ENCODE assay signal across 2 fruit fly cellular contexts in the genomic region with DNA sequence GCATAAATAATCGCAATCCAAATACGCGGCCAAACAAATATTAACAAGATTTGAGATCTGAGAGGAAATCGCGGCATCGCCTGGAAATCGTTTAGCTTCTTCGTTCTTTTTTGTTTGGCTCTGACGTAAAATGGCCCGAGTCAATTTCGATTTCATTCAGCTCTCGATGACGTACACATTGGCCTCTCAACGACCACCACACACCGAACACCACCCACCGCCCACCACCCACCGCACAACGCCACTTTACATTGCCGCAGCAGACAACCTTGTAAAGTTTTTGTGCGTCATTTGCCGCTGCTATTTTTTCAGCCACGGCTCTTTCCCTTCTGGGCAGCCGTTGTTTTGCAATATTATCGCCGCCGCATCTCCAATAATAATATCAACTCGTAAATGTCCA.
TF ChIP-seq lines count a peak whose summit lies in the region.

No protein-coding gene starts in this region.

- TF ChIP-seq CTCF in whole organism, embryonic (GFP tag; optimal IDR thresholded peaks at IDR 0.05; lab: Kevin White, UChicago), result no peak

TF ChIP-seq in whole organism, embryonic, 481 proteins besides CTCF, POLR2A, EP300 and RAD21 (continues in another document):
- no peak for TF ChIP-seq Dll (GFP tag; IDR thresholded peaks at IDR 0.05; lab: Robert Waterston, UW; ENCODE audit: partially characterized antibody)
- no peak for TF ChIP-seq Hmx (GFP tag; optimal IDR thresholded peaks at IDR 0.05; lab: Kevin White, UChicago)
- TF ChIP-seq lab (GFP tag; optimal IDR thresholded peaks at IDR 0.05; lab: Kevin White, UChicago), result peak; percentile 4
- no peak for TF ChIP-seq vnd (GFP tag; IDR thresholded peaks at IDR 0.05; lab: Robert Waterston, UW; ENCODE audit: partially characterized antibody)
- no peak for TF ChIP-seq CG8359 (GFP tag; optimal IDR thresholded peaks at IDR 0.05; lab: Kevin White, UChicago; ENCODE audit: borderline replicate concordance)
- TF ChIP-seq h (optimal IDR thresholded peaks at IDR 0.05; lab: Kevin White, UChicago), result no peak
- TF ChIP-seq chinmo (GFP tag; IDR thresholded peaks at IDR 0.05; lab: Robert Waterston, UW; ENCODE audit: partially characterized antibody), result peak; percentile 80; the same call in 1 of the 4 replicates
- TF ChIP-seq hbn (GFP tag; IDR thresholded peaks at IDR 0.05; lab: Robert Waterston, UW; ENCODE audit: partially characterized antibody), result no peak
- TF ChIP-seq ftz-f1 (GFP tag; optimal IDR thresholded peaks at IDR 0.05; lab: Kevin White, UChicago), result peak; percentile 81
- no peak for TF ChIP-seq HLH3B (GFP tag; IDR thresholded peaks at IDR 0.05; lab: Robert Waterston, UW)
- no peak for TF ChIP-seq BtbVII (GFP tag; optimal IDR thresholded peaks at IDR 0.05; lab: Kevin White, UChicago)
- TF ChIP-seq Atf6 (GFP tag; IDR thresholded peaks at IDR 0.05; lab: Robert Waterston, UW), result peak; percentile 12; the same call in 1 of the 2 replicates
- peak; percentile 70 for TF ChIP-seq sd (tag; optimal IDR thresholded peaks at IDR 0.05; lab: Kevin White, UChicago)
- TF ChIP-seq nom (GFP tag; optimal IDR thresholded peaks at IDR 0.05; lab: Kevin White, UChicago), result no peak
- TF ChIP-seq CG6175 (GFP tag; IDR thresholded peaks at IDR 0.05; lab: Robert Waterston, UW), result peak; percentile 58; the same call in 1 of the 3 replicates
- TF ChIP-seq Camta (GFP tag; optimal IDR thresholded peaks at IDR 0.05; lab: Kevin White, UChicago), result no peak
- no peak for TF ChIP-seq sim (GFP tag; IDR thresholded peaks at IDR 0.05; lab: Robert Waterston, UW)
- TF ChIP-seq NfI (GFP tag; optimal IDR thresholded peaks at IDR 0.05; lab: Kevin White, UChicago), result no peak
- TF ChIP-seq Adf1 (GFP tag; IDR thresholded peaks at IDR 0.05; lab: Robert Waterston, UW), result no peak; the same call in 1 of the 2 replicates
- TF ChIP-seq Dfd (GFP tag; optimal IDR thresholded peaks at IDR 0.05; lab: Kevin White, UChicago), result no peak
- peak; percentile 15 for TF ChIP-seq CG18599 (GFP tag; optimal IDR thresholded peaks at IDR 0.05; lab: Kevin White, UChicago)
- TF ChIP-seq CG13894 (tag; optimal IDR thresholded peaks at IDR 0.05; lab: Kevin White, UChicago), result peak; percentile 44
- peak; percentile 24 for TF ChIP-seq sug (tag; optimal IDR thresholded peaks at IDR 0.05; lab: Kevin White, UChicago)
- TF ChIP-seq CG10543 (GFP tag; optimal IDR thresholded peaks at IDR 0.05; lab: Kevin White, UChicago), result peak; percentile 91
- no peak for TF ChIP-seq CG4282 (GFP tag; optimal IDR thresholded peaks at IDR 0.05; lab: Kevin White, UChicago)
- 0 out of 2 replicates have a peak, but pooled peaks have one; percentile 23 for TF ChIP-seq chm (GFP tag; IDR thresholded peaks at IDR 0.05; lab: Robert Waterston, UW)
- no peak for TF ChIP-seq PHDP (tag; optimal IDR thresholded peaks at IDR 0.05; lab: Kevin White, UChicago)
- TF ChIP-seq CG31365 (tag; optimal IDR thresholded peaks at IDR 0.05; lab: Kevin White, UChicago), result no peak
- no peak for TF ChIP-seq Asciz (GFP tag; optimal IDR thresholded peaks at IDR 0.05; lab: Kevin White, UChicago)
- no peak for TF ChIP-seq CG16815 (GFP tag; optimal IDR thresholded peaks at IDR 0.05; lab: Kevin White, UChicago)
- no peak for TF ChIP-seq ase (GFP tag; IDR thresholded peaks at IDR 0.05; lab: Robert Waterston, UW)
- no peak for TF ChIP-seq CG12299 (tag; optimal IDR thresholded peaks at IDR 0.05; lab: Kevin White, UChicago)
- no peak for TF ChIP-seq CG7987 (GFP tag; optimal IDR thresholded peaks at IDR 0.05; lab: Kevin White, UChicago)
- 0 out of 2 replicates have a peak, but pooled peaks have one; percentile 21 for TF ChIP-seq CG9932 (GFP tag; IDR thresholded peaks at IDR 0.05; lab: Robert Waterston, UW)
- TF ChIP-seq Fer3 (tag; optimal IDR thresholded peaks at IDR 0.05; lab: Kevin White, UChicago), result no peak
- TF ChIP-seq insv (GFP tag; optimal IDR thresholded peaks at IDR 0.05; lab: Kevin White, UChicago), result no peak
- no peak for TF ChIP-seq tna (GFP tag; IDR thresholded peaks at IDR 0.05; lab: Robert Waterston, UW; ENCODE audit: partially characterized antibody)
- no peak for TF ChIP-seq CG34224 (GFP tag; IDR thresholded peaks at IDR 0.05; lab: Robert Waterston, UW; ENCODE audit: partially characterized antibody)
- no peak for TF ChIP-seq zen2 (GFP tag; IDR thresholded peaks at IDR 0.05; lab: Robert Waterston, UW; ENCODE audit: partially characterized antibody)
- no peak for TF ChIP-seq CG10321 (GFP tag; IDR thresholded peaks at IDR 0.05; lab: Robert Waterston, UW)
- no peak for TF ChIP-seq MBD-R2 (GFP tag; IDR thresholded peaks at IDR 0.05; lab: Robert Waterston, UW)
- TF ChIP-seq Meics (GFP tag; optimal IDR thresholded peaks at IDR 0.05; lab: Kevin White, UChicago), result no peak

TF ChIP-seq in whole organism, prepupa, 60 proteins besides CTCF, POLR2A, EP300 and RAD21:
- no peak for TF ChIP-seq spab (GFP tag; optimal IDR thresholded peaks at IDR 0.05; lab: Kevin White, UChicago)
- TF ChIP-seq svp (GFP tag; lab: Kevin White, UChicago), result peak; percentile 14
